Fruit fly (Drosophila melanogaster) whole organism, embryonic: Measurements from ENCODE around the gene Polr3H.

ENCODE experiments used
- Bteb2 ChIP-seq: fragments of 200-800 bp; sonication (Bioruptor generic); optimal IDR thresholded peaks from 2 replicates; lab custom pipeline; 2016; ENCODE audit warnings: missing biosample characterization, missing genetic modification characterization
- CG10209 ChIP-seq: fragments of 200-800 bp; sonication (Bioruptor generic); optimal IDR thresholded peaks from 3 replicates; lab custom pipeline; 2017; ENCODE audit warnings: missing biosample characterization, mild to moderate bottlenecking, missing genetic modification characterization, missing genetic modification reagents
- CG11093 ChIP-seq: fragments of 200-800 bp; sonication (Bioruptor generic); IDR thresholded peaks from 3 replicates; pipeline ENCODE4 v1.3.6; 2022; ENCODE audit warnings: missing biosample characterization, missing genetic modification characterization
- CG11456 ChIP-seq: fragments of 200-800 bp; sonication (Bioruptor generic); IDR thresholded peaks from 3 replicates; pipeline ENCODE4 v1.3.6; 2022; ENCODE audit warnings: missing biosample characterization, missing genetic modification characterization
- CG12299 ChIP-seq: fragments of 200-800 bp; sonication (Bioruptor generic); optimal IDR thresholded peaks from 2 replicates; lab custom pipeline; 2018; ENCODE audit warnings: missing biosample characterization, mild to moderate bottlenecking, missing genetic modification characterization
- CG12744 ChIP-seq: fragments of 200-800 bp; sonication (Bioruptor generic); optimal IDR thresholded peaks from 2 replicates; lab custom pipeline; 2016; ENCODE audit warnings: missing biosample characterization, missing genetic modification characterization
- CG13287 ChIP-seq: fragments of 200-800 bp; sonication (Bioruptor generic); IDR thresholded peaks from 2 replicates; pipeline ENCODE4 v1.3.6; 2022; ENCODE audit warnings: missing biosample characterization, missing genetic modification characterization; ENCODE audit not compliant: partially characterized antibody
- CG14441 ChIP-seq: fragments of 200-800 bp; sonication (Bioruptor generic); IDR thresholded peaks from 2 replicates; pipeline ENCODE4 v1.3.6; 2022; ENCODE audit warnings: missing biosample characterization, missing genetic modification characterization
- CG17328 ChIP-seq: fragments of 200-800 bp; sonication (Bioruptor generic); IDR thresholded peaks from 2 replicates; pipeline ENCODE4 v1.3.6; 2022; ENCODE audit warnings: missing biosample characterization, missing genetic modification characterization
- CG17359 ChIP-seq: fragments of 200-800 bp; sonication (Bioruptor generic); optimal IDR thresholded peaks from 3 replicates; lab custom pipeline; 2018; ENCODE audit warnings: missing biosample characterization, mild to moderate bottlenecking, missing genetic modification characterization, moderate library complexity
- CG17829 ChIP-seq: fragments of 200-800 bp; optimal IDR thresholded peaks from 2 replicates; lab custom pipeline; 2019; ENCODE audit warnings: missing biosample characterization, mild to moderate bottlenecking, missing genetic modification characterization, moderate library complexity
- CG2199 ChIP-seq: fragments of 200-800 bp; sonication (Bioruptor generic); IDR thresholded peaks from 3 replicates; pipeline ENCODE4 v1.3.6; 2022; ENCODE audit warnings: missing biosample characterization, missing genetic modification characterization
- CG31388 ChIP-seq: fragments of 200-800 bp; sonication (Bioruptor generic); optimal IDR thresholded peaks from 2 replicates; lab custom pipeline; 2016; ENCODE audit warnings: missing biosample characterization, missing genetic modification characterization
- CG34224 ChIP-seq: fragments of 200-800 bp; sonication (Bioruptor generic); IDR thresholded peaks from 3 replicates; pipeline ENCODE4 v1.3.6; 2022; ENCODE audit warnings: missing biosample characterization, missing genetic modification characterization; ENCODE audit not compliant: partially characterized antibody
- CG34422 ChIP-seq: fragments of 200-800 bp; sonication (Bioruptor generic); IDR thresholded peaks from 3 replicates; pipeline ENCODE4 v1.3.6; 2022; ENCODE audit warnings: missing biosample characterization, missing genetic modification characterization
- CG3726 ChIP-seq: fragments of 200-800 bp; sonication (Bioruptor generic); IDR thresholded peaks from 3 replicates; pipeline ENCODE4, ENCODE4 v1.3.6; 2022; ENCODE audit warnings: missing biosample characterization, missing genetic modification characterization
- CG4617 ChIP-seq: fragments of 200-800 bp; sonication (Bioruptor generic); optimal IDR thresholded peaks from 3 replicates; lab custom pipeline; 2016; ENCODE audit warnings: missing biosample characterization, missing genetic modification characterization, borderline replicate concordance
- CG4820 ChIP-seq: fragments of 200-800 bp; sonication (Bioruptor generic); optimal IDR thresholded peaks from 3 replicates; lab custom pipeline; 2016; ENCODE audit warnings: missing biosample characterization, missing genetic modification characterization
- CG4854 ChIP-seq: fragments of 200-800 bp; sonication (Bioruptor generic); optimal IDR thresholded peaks from 2 replicates; lab custom pipeline; 2016; ENCODE audit warnings: missing biosample characterization, missing genetic modification characterization, inconsistent platforms
- CG6791 ChIP-seq: fragments of 200-800 bp; sonication (Bioruptor generic); IDR thresholded peaks from 3 replicates; pipeline ENCODE4 v1.3.6; 2022; ENCODE audit warnings: missing biosample characterization, missing genetic modification characterization; ENCODE audit not compliant: partially characterized antibody
- CG6854 ChIP-seq: fragments of 200-800 bp; sonication (Bioruptor generic); optimal IDR thresholded peaks from 3 replicates; lab custom pipeline; 2017; ENCODE audit warnings: missing biosample characterization, mild to moderate bottlenecking, missing genetic modification characterization
- CG7987 ChIP-seq: fragments of 200-800 bp; sonication (Bioruptor generic); optimal IDR thresholded peaks from 2 replicates; lab custom pipeline; 2018; ENCODE audit warnings: missing biosample characterization, mild to moderate bottlenecking, missing genetic modification characterization, moderate library complexity
- CG8281 ChIP-seq: fragments of 200-800 bp; sonication (Bioruptor generic); optimal IDR thresholded peaks from 2 replicates; lab custom pipeline; 2018; ENCODE audit warnings: missing biosample characterization, mild to moderate bottlenecking, missing genetic modification characterization, moderate library complexity
- CG8388 ChIP-seq: fragments of 200-800 bp; sonication (Bioruptor generic); optimal IDR thresholded peaks from 2 replicates; lab custom pipeline; 2019; ENCODE audit warnings: missing biosample characterization, mild to moderate bottlenecking, missing genetic modification characterization, moderate library complexity
- CG8924 ChIP-seq: fragments of 200-800 bp; optimal IDR thresholded peaks from 3 replicates; lab custom pipeline; 2019; ENCODE audit warnings: missing biosample characterization, mild to moderate bottlenecking, missing genetic modification characterization, moderate library complexity
- CG9797 ChIP-seq: fragments of 200-800 bp; sonication (Bioruptor generic); optimal IDR thresholded peaks from 3 replicates; lab custom pipeline; 2018; ENCODE audit warnings: missing biosample characterization, mild to moderate bottlenecking, missing genetic modification characterization
- Chrac-16 ChIP-seq: fragments of 200-800 bp; sonication (Bioruptor generic); optimal IDR thresholded peaks from 3 replicates; lab custom pipeline; 2016; ENCODE audit warnings: missing biosample characterization, missing genetic modification characterization
- Dad ChIP-seq: fragments of 200-800 bp; sonication (Bioruptor generic); optimal IDR thresholded peaks from 3 replicates; lab custom pipeline; 2016; ENCODE audit warnings: missing biosample characterization, missing genetic modification characterization
- Doc2 ChIP-seq: fragments of 200-800 bp; sonication (Bioruptor generic); IDR thresholded peaks from 2 replicates; pipeline ENCODE4 v1.3.6; 2022; ENCODE audit warnings: missing biosample characterization, missing genetic modification characterization
- E2f2 ChIP-seq: fragments of 200-800 bp; sonication (Bioruptor generic); IDR thresholded peaks from 2 replicates; pipeline ENCODE4 v1.3.6; 2022; ENCODE audit warnings: missing biosample characterization, missing genetic modification characterization
- GATAe ChIP-seq: fragments of 200-800 bp; sonication (Bioruptor generic); conservative IDR thresholded peaks from 2 replicates; pipeline ENCODE4 v1.3.6; 2022; ENCODE audit warnings: missing biosample characterization, missing genetic modification characterization
- Hand ChIP-seq: fragments of 200-800 bp; sonication (Bioruptor generic); optimal IDR thresholded peaks from 2 replicates; lab custom pipeline; 2017; ENCODE audit warnings: mild to moderate bottlenecking, missing biosample characterization, missing genetic modification reagents, missing genetic modification characterization
- Lhr ChIP-seq: fragments of 200-800 bp; sonication (Bioruptor generic); optimal IDR thresholded peaks from 3 replicates; lab custom pipeline; 2017; ENCODE audit warnings: mild to moderate bottlenecking, missing biosample characterization, missing genetic modification reagents, missing genetic modification characterization
- NFAT ChIP-seq: fragments of 200-800 bp; sonication (Bioruptor generic); IDR thresholded peaks from 2 replicates; pipeline ENCODE4 v1.3.6; 2022; ENCODE audit warnings: missing biosample characterization, missing genetic modification characterization
- Taf1 ChIP-seq: fragments of 200-800 bp; sonication (Bioruptor generic); IDR thresholded peaks from 2 replicates; pipeline ENCODE4 v1.3.6; 2022; ENCODE audit warnings: missing biosample characterization, missing genetic modification characterization
- ara ChIP-seq: fragments of 200-800 bp; sonication (Bioruptor generic); IDR thresholded peaks from 2 replicates; pipeline ENCODE4 v1.3.6; 2022; ENCODE audit warnings: missing biosample characterization, missing genetic modification characterization
- bowl ChIP-seq: fragments of 200-800 bp; sonication (Bioruptor generic); IDR thresholded peaks from 2 replicates; pipeline ENCODE4 v1.3.6; 2022; ENCODE audit warnings: missing biosample characterization, missing genetic modification characterization
- bsh ChIP-seq, 2 experiments: fragments of 200-800 bp; sonication (Bioruptor generic); optimal IDR thresholded peaks; 2 replicates each; lab custom pipeline; 2017 to 2018; ENCODE audit warnings: mild to moderate bottlenecking in 2 of 2, missing biosample characterization in 2 of 2, missing genetic modification characterization in 2 of 2, moderate library complexity in 1 of 2
- cg ChIP-seq: fragments of 200-800 bp; sonication (Bioruptor generic); optimal IDR thresholded peaks from 3 replicates; lab custom pipeline; 2019; ENCODE audit warnings: missing biosample characterization, mild to moderate bottlenecking, missing genetic modification characterization, moderate library complexity
- chif ChIP-seq, 2 experiments: fragments of 200-800 bp; sonication (Bioruptor generic); optimal IDR thresholded peaks; 3 replicates each; lab custom pipeline; 2016; ENCODE audit warnings: missing biosample characterization in 2 of 2, missing genetic modification characterization in 2 of 2
- dmrt11E ChIP-seq: fragments of 200-800 bp; sonication (Bioruptor generic); optimal IDR thresholded peaks from 3 replicates; lab custom pipeline; 2018; ENCODE audit warnings: missing biosample characterization, mild to moderate bottlenecking, missing genetic modification characterization, moderate library complexity
- ewg ChIP-seq: fragments of 200-800 bp; sonication (Bioruptor generic); optimal IDR thresholded peaks from 3 replicates; lab custom pipeline; 2017; ENCODE audit warnings: mild to moderate bottlenecking, missing biosample characterization, missing genetic modification reagents, missing genetic modification characterization
- hth ChIP-seq: fragments of >200 bp; optimal IDR thresholded peaks from 2 replicates; lab custom pipeline; 2017; ENCODE audit warnings: inconsistent platforms
- jigr1 ChIP-seq: fragments of 200-800 bp; sonication (Bioruptor generic); IDR thresholded peaks from 3 replicates; pipeline ENCODE4 v1.3.6; 2022; ENCODE audit warnings: missing biosample characterization, missing genetic modification characterization
- jing ChIP-seq: fragments of 200-800 bp; sonication (Bioruptor generic); optimal IDR thresholded peaks from 2 replicates; lab custom pipeline; 2018; ENCODE audit warnings: missing biosample characterization, mild to moderate bottlenecking, missing genetic modification characterization
- lab ChIP-seq: fragments of 200-800 bp; sonication (Bioruptor generic); optimal IDR thresholded peaks from 3 replicates; lab custom pipeline; 2017; ENCODE audit warnings: missing biosample characterization, missing genetic modification characterization, mild to moderate bottlenecking, moderate library complexity, missing genetic modification reagents
- phol ChIP-seq: fragments of 200-800 bp; sonication (Bioruptor generic); optimal IDR thresholded peaks from 3 replicates; lab custom pipeline; 2018; ENCODE audit warnings: missing biosample characterization, mild to moderate bottlenecking, missing genetic modification characterization, moderate library complexity
- slp2 ChIP-seq: fragments of 200-800 bp; sonication (Bioruptor generic); optimal IDR thresholded peaks from 2 replicates; lab custom pipeline; 2016; ENCODE audit warnings: missing biosample characterization, missing genetic modification characterization
- tx ChIP-seq: fragments of 200-800 bp; sonication (Bioruptor generic); optimal IDR thresholded peaks from 2 replicates; lab custom pipeline; 2016; ENCODE audit warnings: missing biosample characterization, missing genetic modification characterization
- vvl ChIP-seq: fragments of 200-800 bp; sonication (Bioruptor generic); IDR thresholded peaks from 2 replicates; pipeline ENCODE4 v1.3.6; 2022; ENCODE audit warnings: missing biosample characterization, missing genetic modification characterization
- zen ChIP-seq: fragments of 200-800 bp; sonication (Bioruptor generic); optimal IDR thresholded peaks from 3 replicates; lab custom pipeline; 2018; ENCODE audit warnings: missing biosample characterization, mild to moderate bottlenecking, missing genetic modification characterization, moderate library complexity

Polr3H gene

dm6 chr3L:11680298-11680697 lies 31.7 kb downstream of the Polr3H start, which contains the start of gene CG32085 (continued):
- TF ChIP-seq Doc2 (GFP tag; lab: Robert Waterston, UW) (no peak), jing (no peak), CG7987 (peak; percentile 50), CG17359 (tag; lab: Kevin White, UChicago) (peak; percentile 54), CG34224 (no peak), E2f2 (GFP tag; lab: Robert Waterston, UW) (peak; percentile 47), CG8924 (tag; lab: Kevin White, UChicago) (peak; percentile 35), CG10209 (GFP tag; lab: Kevin White, UChicago) (peak; percentile 20), CG8388 (no peak), CG34422 (GFP tag; lab: Robert Waterston, UW) (peak; percentile 27; the same call in 1 of the 3 replicates), bowl (no peak), CG4820 (GFP tag; lab: Kevin White, UChicago) (peak; percentile 22), Lhr (no peak), NFAT (GFP tag; lab: Robert Waterston, UW) (peak; percentile 84), phol (no peak), GATAe (GFP tag; lab: Robert Waterston, UW) (no peak), slp2 (GFP tag; lab: Kevin White, UChicago) (peak; percentile 1), Taf1 (GFP tag; lab: Robert Waterston, UW) (peak; percentile 30; the same call in 1 of the 2 replicates), CG13287 (GFP tag; lab: Robert Waterston, UW) (peak; percentile 18; the same call in 1 of the 2 replicates), Dad (peak; percentile 21), lab (GFP tag; lab: Kevin White, UChicago) (peak; percentile 90), Bteb2 (GFP tag; lab: Kevin White, UChicago) (peak; percentile 20), cg (no peak), CG4617 (GFP tag; lab: Kevin White, UChicago) (no peak), CG3726 (GFP tag; lab: Robert Waterston, UW) (no peak), jigr1 (GFP tag; lab: Robert Waterston, UW) (no peak), ara (GFP tag; lab: Robert Waterston, UW) (0 out of 2 replicates have a peak, but pooled peaks have one; percentile 30), CG8281 (no peak), CG4854 (GFP tag; lab: Kevin White, UChicago) (peak; percentile 17), CG14441 (GFP tag; lab: Robert Waterston, UW) (peak; percentile 69), CG12299 (tag; lab: Kevin White, UChicago) (no peak), CG11093 (GFP tag; lab: Robert Waterston, UW) (no peak), CG17328 (GFP tag; lab: Robert Waterston, UW) (no peak), Chrac-16 (GFP tag; lab: Kevin White, UChicago) (no peak), Hand (GFP tag; lab: Kevin White, UChicago) (peak; percentile 62), CG6791 (GFP tag; lab: Robert Waterston, UW) (no peak), CG2199 (GFP tag; lab: Robert Waterston, UW) (0 out of 3 replicates have a peak, but pooled peaks have one; percentile 39), ewg (GFP tag; lab: Kevin White, UChicago) (peak; percentile 99), vvl (GFP tag; lab: Robert Waterston, UW) (peak; percentile 82), chif (GFP tag; optimal IDR thresholded peaks at IDR 0.05; lab: Kevin White, UChicago) (peak in 1 of 2 experiments; percentile 17), CG12744 (GFP tag; lab: Kevin White, UChicago) (no peak), dmrt11E (tag; lab: Kevin White, UChicago) (no peak), bsh (GFP tag; optimal IDR thresholded peaks at IDR 0.05; lab: Kevin White, UChicago) (no peak), CG11456 (GFP tag; lab: Robert Waterston, UW) (peak; percentile 91), CG31388 (GFP tag; lab: Kevin White, UChicago) (no peak), CG17829 (tag; lab: Kevin White, UChicago) (peak; percentile 35), tx (GFP tag; lab: Kevin White, UChicago) (peak; percentile 62), CG6854 (GFP tag; lab: Kevin White, UChicago) (no peak), zen (no peak), hth (lab: Kevin White, UChicago) (no peak), CG9797 (GFP tag; lab: Kevin White, UChicago) (no peak)
